Fruit fly (Drosophila melanogaster): Measurements from ENCODE around the gene CG15005.
A peak's percentile ranks its signal among the peaks of the same experiment; 100 is the strongest.

Gene CG15005

DNA sequence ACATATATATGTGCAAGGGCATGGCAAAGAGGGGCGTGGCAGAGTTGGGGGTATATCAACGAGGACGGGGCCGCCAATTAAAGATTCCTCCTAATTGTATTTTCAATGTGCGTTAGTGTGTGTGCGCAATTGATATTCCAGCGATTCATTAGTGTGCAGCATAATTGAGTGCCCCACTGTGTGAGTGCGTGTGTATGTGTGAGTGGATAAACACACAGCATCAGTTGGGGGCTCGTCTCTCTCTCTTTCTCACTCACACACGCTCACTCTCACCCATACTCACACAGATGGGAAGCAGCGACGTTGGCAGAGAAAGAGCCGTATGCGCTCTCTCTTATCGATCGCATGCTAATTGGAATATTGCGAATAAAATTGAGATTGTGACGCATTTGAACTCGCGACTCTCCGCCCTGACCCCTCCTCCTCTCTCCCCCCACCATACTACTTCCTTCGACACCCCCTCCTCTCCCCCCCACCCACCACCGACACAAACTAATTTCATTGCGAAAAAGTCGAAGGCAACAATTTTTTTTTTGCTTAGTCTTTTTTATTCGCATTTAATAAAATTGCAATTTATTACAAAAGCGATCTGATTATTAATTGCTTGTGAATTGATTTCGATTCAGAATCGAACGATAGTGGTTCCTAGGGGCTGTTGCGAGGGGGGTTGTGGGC lies 29.6 kb upstream of the CG15005 start:
- TF ChIP-seq CG3919 (GFP tag; optimal IDR thresholded peaks at IDR 0.05) (no peak), lz (GFP tag; optimal IDR thresholded peaks at IDR 0.05) (no peak), Eip75B (GFP tag; optimal IDR thresholded peaks at IDR 0.05) (no peak), Sox14 (GFP tag; optimal IDR thresholded peaks at IDR 0.05) (no peak), svp (GFP tag) (peak; percentile 84), ss (GFP tag; optimal IDR thresholded peaks at IDR 0.05) (peak in 1 of 2 experiments; percentile 46), CG34406 (GFP tag; optimal IDR thresholded peaks at IDR 0.05) (no peak), Blimp-1 (GFP tag; optimal IDR thresholded peaks at IDR 0.05) (no peak), OdsH (GFP tag; optimal IDR thresholded peaks at IDR 0.05) (no peak), Smox (GFP tag; optimal IDR thresholded peaks at IDR 0.05) (no peak), CG8319 (GFP tag; optimal IDR thresholded peaks at IDR 0.05) (no peak), CG7368 (GFP tag; optimal IDR thresholded peaks at IDR 0.05) (no peak), CG6854 (GFP tag; optimal IDR thresholded peaks at IDR 0.05) (no peak), CG6276 (GFP tag; optimal IDR thresholded peaks at IDR 0.05) (no peak), CG15336 (GFP tag; IDR thresholded peaks at IDR 0.05) (0 out of 2 replicates have a peak, but pooled peaks have one; percentile 18), fkh (GFP tag; optimal IDR thresholded peaks at IDR 0.05) (peak; percentile 42), fd85E (GFP tag; optimal IDR thresholded peaks at IDR 0.05) (no peak), Hr4 (GFP tag; optimal IDR thresholded peaks at IDR 0.05) (no peak), Eip78C (GFP tag) (no peak), achi (GFP tag; optimal IDR thresholded peaks at IDR 0.05) (no peak)

DNA sequence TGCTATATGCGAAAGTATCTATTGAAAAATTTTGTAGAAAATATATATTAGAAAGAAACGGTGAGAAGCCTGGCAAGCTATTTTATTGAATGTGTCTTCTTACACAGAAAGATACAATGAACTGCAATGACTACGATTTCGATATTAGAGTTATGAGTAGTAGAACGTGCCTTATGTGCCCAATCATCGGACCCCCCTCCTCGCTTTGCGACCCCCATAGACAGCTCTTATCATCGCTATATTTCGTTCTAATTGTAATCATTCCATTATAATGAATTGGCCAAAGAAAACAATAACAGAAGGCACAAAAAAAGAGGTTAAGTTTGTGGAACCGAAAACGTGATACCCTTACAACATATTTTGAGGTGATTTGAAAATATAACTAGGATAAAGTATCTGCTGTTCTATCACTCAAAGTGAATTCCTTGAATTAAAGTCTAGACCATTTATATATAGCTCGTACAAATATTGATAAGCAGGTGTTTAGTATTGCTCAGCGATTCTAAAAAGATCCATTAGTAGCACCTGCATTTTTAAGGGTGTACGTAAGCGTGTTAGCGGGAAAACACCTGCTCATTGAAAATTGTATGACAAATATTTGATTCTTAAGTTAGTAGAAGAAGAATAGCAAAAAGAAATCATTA lies 28.7 kb upstream of the CG15005 start:
- TF ChIP-seq vri (GFP tag; optimal IDR thresholded peaks at IDR 0.05), result peak; percentile 18
- TF ChIP-seq Eip78C (GFP tag), result peak; percentile 50
- TF ChIP-seq esn (GFP tag; optimal IDR thresholded peaks at IDR 0.05), result peak; percentile 14
- TF ChIP-seq svp (GFP tag), result peak; percentile 18
- peak; percentile 23 for TF ChIP-seq Hr39 (GFP tag; optimal IDR thresholded peaks at IDR 0.05)
- no peak for TF ChIP-seq eg (GFP tag; IDR thresholded peaks at IDR 0.05)

DNA sequence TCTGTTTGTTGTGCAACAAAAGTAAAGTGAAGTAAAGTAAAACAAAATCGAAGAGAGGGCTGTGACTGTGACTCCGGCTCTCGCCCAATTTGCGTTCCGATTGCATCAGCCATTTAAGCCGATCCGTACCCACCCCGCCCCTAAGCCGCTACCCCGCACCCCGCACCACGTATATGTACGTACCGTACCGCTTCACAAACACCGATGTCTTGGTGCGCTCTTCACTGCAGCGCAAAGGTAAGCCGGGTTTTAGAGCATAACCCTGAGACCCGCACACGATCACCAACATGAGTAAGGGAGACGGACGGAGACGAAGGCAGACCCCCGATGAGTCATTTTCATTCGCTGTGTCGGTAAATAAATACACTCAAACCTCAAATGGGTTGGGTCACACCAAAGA lies 28.1 kb upstream of the CG15005 start:
- TF ChIP-seq CG6276 (GFP tag; optimal IDR thresholded peaks at IDR 0.05) (no peak), CG1621 (tag; optimal IDR thresholded peaks at IDR 0.05) (peak; percentile 22)

DNA sequence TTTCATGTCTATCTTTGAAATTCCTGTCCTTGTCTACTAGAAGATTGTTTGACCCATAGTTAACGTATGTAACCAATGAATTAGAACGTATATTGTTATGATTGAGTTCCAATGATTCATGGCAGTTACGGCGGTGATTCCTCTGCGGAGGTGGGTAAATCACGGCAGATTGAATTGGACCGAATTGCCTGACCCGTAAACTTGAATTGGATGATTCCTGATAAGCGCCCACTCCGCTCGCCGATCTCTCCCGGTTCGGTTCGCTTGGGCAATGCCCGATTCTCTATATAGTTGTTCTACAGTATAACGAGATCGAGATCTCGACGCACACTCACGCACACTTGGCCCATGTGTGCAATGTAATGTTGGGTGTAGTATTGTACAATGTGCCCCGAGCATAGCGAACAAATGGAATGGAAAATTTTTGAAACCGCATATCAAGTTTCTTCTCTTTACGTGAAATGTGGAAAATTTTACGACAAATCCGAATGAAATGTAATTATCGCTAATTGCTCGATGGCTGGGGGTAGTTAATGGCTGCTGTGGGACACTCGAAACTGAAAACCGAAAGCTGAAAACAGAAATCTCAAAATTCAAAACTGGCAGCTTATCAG lies 27.4 kb upstream of the CG15005 start:
- TF ChIP-seq svp (GFP tag), result peak; percentile 96
- no peak for TF ChIP-seq CG32006 (GFP tag; optimal IDR thresholded peaks at IDR 0.05)

DNA sequence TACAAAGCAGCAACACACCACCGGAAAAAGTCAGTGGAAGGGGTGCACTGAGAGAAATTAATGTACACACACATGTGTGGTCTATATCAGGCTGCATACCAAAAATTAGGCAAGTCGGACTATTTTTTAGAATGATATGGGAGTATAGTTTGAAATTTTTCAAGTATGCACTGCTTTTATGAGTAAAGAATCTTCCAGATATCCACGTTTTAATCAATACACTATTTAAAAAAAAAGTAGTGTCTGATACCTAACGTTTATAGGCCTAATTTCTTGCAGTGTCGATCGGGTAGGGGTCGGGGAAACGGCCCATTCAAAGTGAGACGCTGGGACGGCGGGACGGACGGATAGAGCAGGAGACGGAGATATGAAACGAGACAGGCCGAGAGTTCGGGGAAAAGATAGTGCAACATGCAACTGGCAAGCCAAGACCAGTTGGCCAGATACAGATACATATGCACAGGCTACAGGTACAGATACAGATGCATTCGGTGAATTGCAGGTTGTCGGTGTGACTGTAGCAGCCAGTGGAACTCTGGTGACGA lies 26.3 kb upstream of the CG15005 start:
- TF ChIP-seq CG6163 (GFP tag; IDR thresholded peaks at IDR 0.05), result peak; percentile 87
- TF ChIP-seq Hr4 (GFP tag; optimal IDR thresholded peaks at IDR 0.05), result peak; percentile 97
- TF ChIP-seq CG9139 (GFP tag; optimal IDR thresholded peaks at IDR 0.05), result peak; percentile 87
- peak; percentile 93 for TF ChIP-seq fd59A (GFP tag; optimal IDR thresholded peaks at IDR 0.05)
- TF ChIP-seq CG6854 (GFP tag; optimal IDR thresholded peaks at IDR 0.05), result no peak
- peak; percentile 65 for TF ChIP-seq cyc (GFP tag; optimal IDR thresholded peaks at IDR 0.05)
- TF ChIP-seq eg (GFP tag; IDR thresholded peaks at IDR 0.05), result peak; percentile 90
- TF ChIP-seq lz (GFP tag; optimal IDR thresholded peaks at IDR 0.05), result peak; percentile 54
- peak; percentile 82 for TF ChIP-seq CG8319 (GFP tag; optimal IDR thresholded peaks at IDR 0.05)
- TF ChIP-seq Sox102F (GFP tag; optimal IDR thresholded peaks at IDR 0.05), result peak; percentile 39
- TF ChIP-seq Sox14 (GFP tag; optimal IDR thresholded peaks at IDR 0.05), result peak; percentile 91
- TF ChIP-seq dac (GFP tag; optimal IDR thresholded peaks at IDR 0.05), result peak; percentile 92
- TF ChIP-seq spab (GFP tag; optimal IDR thresholded peaks at IDR 0.05), result peak; percentile 93
- TF ChIP-seq CG8632 (GFP tag; optimal IDR thresholded peaks at IDR 0.05), result peak; percentile 82
- peak; percentile 91 for TF ChIP-seq CG11762 (GFP tag; optimal IDR thresholded peaks at IDR 0.05; ENCODE audit: insufficient read depth)
- peak; percentile 96 for TF ChIP-seq CG8119 (GFP tag; IDR thresholded peaks at IDR 0.05)
- peak; percentile 93 for TF ChIP-seq CG4318 (GFP tag; optimal IDR thresholded peaks at IDR 0.05)
- TF ChIP-seq CG3919 (GFP tag; optimal IDR thresholded peaks at IDR 0.05), result peak; percentile 93
- peak; percentile 86 to 92 for TF ChIP-seq salr (GFP tag; optimal IDR thresholded peaks at IDR 0.05)
- TF ChIP-seq fkh (GFP tag; optimal IDR thresholded peaks at IDR 0.05), result peak; percentile 36
- TF ChIP-seq CG10631 (GFP tag; optimal IDR thresholded peaks at IDR 0.05), result peak; percentile 91
- TF ChIP-seq CG15336 (GFP tag; IDR thresholded peaks at IDR 0.05), result peak; percentile 93
- peak; percentile 73 for TF ChIP-seq CG11294 (GFP tag; IDR thresholded peaks at IDR 0.05)

Measured in whole organism, prepupa.